Fruit fly (Drosophila melanogaster) whole organism: ENCODE data around the gene Msr-110.

ENCODE experiments used
- CG8478 ChIP-seq: fragments of >200 bp; optimal IDR thresholded peaks from 2 replicates; lab custom pipeline; 2018; ENCODE audit warnings: inconsistent platforms
- EcR ChIP-seq, 2 experiments: fragments of >200 bp; optimal IDR thresholded peaks; 2 replicates each; lab custom pipeline; 2017; ENCODE audit warnings: missing biosample characterization in 2 of 2, missing genetic modification characterization in 2 of 2, missing genetic modification reagents in 2 of 2
- pan ChIP-seq: fragments of >200 bp; optimal IDR thresholded peaks from 2 replicates; lab custom pipeline; 2017
- psq ChIP-seq: fragments of >200 bp; optimal IDR thresholded peaks from 2 replicates; lab custom pipeline; 2017
- usp ChIP-seq: fragments of >200 bp; optimal IDR thresholded peaks from 2 replicates; lab custom pipeline; 2017; ENCODE audit warnings: missing biosample characterization, missing genetic modification characterization, mixed read lengths

DNA sequence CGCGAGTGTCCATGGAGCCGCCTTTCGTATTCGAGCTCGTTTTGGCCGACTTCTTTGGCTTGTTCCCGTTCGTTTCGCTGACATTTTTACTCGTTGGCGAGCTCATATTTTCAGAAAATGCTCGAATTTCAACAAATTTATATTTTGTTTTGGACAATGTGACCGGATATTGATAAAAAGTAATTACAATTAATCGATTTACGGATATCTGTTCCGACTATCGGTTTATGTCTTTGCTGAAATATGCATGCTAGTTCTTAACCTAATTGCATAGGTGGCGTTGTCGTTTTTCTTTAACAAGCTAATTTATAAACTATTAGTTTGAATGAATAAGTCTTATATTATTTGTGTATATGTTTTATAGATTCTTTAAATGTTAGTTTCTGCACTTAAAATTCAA is 31.0 kb upstream of the Msr-110 start, which contains the start of gene Eaf6:
- TF ChIP-seq usp (GFP tag; lab: Kevin White, UChicago) (no peak), EcR (GFP tag; optimal IDR thresholded peaks at IDR 0.05; lab: Kevin White, UChicago) (no peak), CG8478 (no peak), pan (lab: Kevin White, UChicago) (no peak), psq (no peak)
